Worm (Caenorhabditis elegans): ENCODE data around the gene F29A7.8.

DNA sequence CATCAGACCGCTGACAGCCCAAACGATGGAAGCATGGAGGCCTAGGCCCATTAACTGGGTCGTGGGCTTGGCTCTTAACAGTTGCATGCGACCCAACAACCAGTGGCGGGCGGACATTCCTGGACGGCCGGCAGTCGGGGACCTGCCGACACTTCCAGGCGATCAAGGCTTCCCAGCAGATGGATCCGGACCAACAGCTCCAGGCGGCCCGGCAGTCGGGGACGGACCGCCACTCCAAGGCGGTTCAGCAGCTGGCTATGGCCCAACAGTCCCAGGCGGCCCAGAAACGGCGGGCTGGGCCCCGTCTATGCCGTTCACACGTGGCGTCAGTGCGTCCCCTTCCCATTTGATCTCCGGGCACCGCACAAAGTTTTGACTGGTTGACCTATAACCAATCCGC is 16.4 kb downstream of the F29A7.8 start:
- no peak for TF ChIP-seq him-1 (tag; optimal IDR thresholded peaks at IDR 0.05)
- TF ChIP-seq dao-5 (tag; optimal IDR thresholded peaks at IDR 0.05), result no peak
- TF ChIP-seq W03F9.2 (tag; optimal IDR thresholded peaks at IDR 0.05), result no peak
